Worm (Caenorhabditis elegans) whole organism, dauer: ENCODE results near the gene btb-7.

Experiments used
- unc-62 ChIP-seq: sonication (generic microtip); optimal IDR thresholded peaks from 2 replicates; lab custom pipeline; 2017; ENCODE audit warnings: missing biosample characterization, missing genetic modification reagents, missing genetic modification characterization

Gene btb-7

DNA sequence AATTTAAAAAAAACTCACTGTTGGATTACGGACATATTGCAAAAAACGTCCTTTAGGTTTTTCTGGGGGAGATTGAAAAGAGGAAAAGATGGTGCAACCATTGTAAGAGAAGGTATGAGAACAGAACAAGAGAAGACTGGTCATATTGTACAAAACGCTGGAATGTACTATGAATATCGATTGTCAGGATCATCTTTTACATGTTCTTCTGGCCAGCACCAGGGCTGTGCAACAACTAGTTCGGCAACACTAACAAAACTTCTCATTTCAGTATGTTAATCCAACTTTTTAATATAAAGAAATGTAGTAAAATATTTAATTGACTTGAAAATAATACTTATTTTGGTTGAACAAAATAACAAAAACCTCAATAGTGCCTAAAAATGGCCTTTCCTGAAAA, 9.7 kb upstream of the btb-7 start, which contains the start of gene fbxb-47:
Gene fbxb-47, minus strand, starts transcription at position 101 of the 400 bp plus-strand sequence.
- TF ChIP-seq unc-62 (GFP tag; lab: Kevin White, UChicago) = no peak

ce11 chrII:1706385-1706784, 6.7 kb upstream of the btb-7 start, which contains the start of gene sdz-18:
Gene sdz-18, minus strand, starts transcription at chrII:1706485.
- no peak for TF ChIP-seq unc-62 (GFP tag; lab: Kevin White, UChicago)

- no peak for TF ChIP-seq unc-62 (GFP tag; lab: Kevin White, UChicago)
Measured at ce11 chrII:1709959-1710358, 3.1 kb upstream of the btb-7 start, which contains the start of gene fbxa-184. Gene fbxa-184, plus strand, starts transcription at chrII:1710259.

ce11 chrII:1714772-1715353, 1.8 kb downstream of the btb-7 start, which contains the start of gene btb-6:
Gene btb-6, plus strand, starts transcription at chrII:1715303.
- TF ChIP-seq unc-62 (GFP tag; lab: Kevin White, UChicago) = no peak

- no peak for TF ChIP-seq unc-62 (GFP tag; lab: Kevin White, UChicago)
Measured at ce11 chrII:1719153-1719552, 6.1 kb downstream of the btb-7 start, which contains the start of gene fbxb-48. Gene fbxb-48, minus strand, starts transcription at chrII:1719253.

DNA sequence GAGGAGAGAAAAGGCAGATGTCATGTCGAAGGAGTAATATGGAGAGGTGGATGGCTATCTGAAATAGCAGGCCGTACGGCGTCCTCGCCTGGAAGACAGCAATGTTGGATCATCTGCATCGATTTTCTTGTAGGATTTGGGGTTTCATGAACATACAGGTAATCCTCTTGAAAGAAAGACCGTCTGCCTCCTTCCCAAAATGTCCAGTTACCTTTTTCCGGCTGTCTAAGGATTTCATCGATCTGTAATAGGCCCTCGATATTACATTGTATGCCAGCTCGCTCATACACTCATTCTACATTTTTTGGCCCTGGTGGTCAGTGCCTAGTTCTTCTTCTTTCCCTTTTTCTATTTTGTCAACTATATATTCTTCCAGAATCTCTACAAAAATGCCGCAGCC, 9.4 kb downstream of the btb-7 start, which contains the start of the genes fbxb-5 and btb-8:
Gene fbxb-5, minus strand, starts transcription at position 101 of the 400 bp plus-strand sequence.
Gene btb-8, plus strand, starts transcription at position 377 of the 400 bp plus-strand sequence.
- no peak for TF ChIP-seq unc-62 (GFP tag; lab: Kevin White, UChicago)

ce11 chrII:1724314-1724713, 11.3 kb downstream of the btb-7 start, which contains the start of gene fbxb-11:
Gene fbxb-11, plus strand, starts transcription at chrII:1724614.
- TF ChIP-seq unc-62 (GFP tag; lab: Kevin White, UChicago) = no peak

DNA sequence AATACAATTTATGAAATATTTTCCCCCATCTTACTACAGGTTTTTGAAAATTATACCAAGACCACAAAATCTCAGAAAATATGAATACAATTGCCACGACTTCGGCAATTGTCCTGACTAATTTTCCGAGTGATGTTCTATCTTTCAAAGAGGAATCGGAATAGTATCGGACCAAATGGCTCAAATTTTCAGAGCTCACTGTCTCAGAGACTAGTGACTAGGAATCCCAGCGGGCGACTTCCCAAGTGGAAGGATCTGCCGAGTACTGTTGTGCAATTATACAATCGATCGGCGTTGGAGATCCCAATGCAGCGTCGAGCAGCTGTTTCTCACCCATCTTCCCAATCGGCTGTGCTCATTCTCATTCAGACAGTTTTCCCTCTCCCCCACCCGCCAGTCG, 12.7 kb downstream of the btb-7 start, which contains the start of gene F45C12.17:
Gene F45C12.17, plus strand, starts transcription at position 377 of the 400 bp plus-strand sequence.
- no peak for TF ChIP-seq unc-62 (GFP tag; lab: Kevin White, UChicago)

DNA sequence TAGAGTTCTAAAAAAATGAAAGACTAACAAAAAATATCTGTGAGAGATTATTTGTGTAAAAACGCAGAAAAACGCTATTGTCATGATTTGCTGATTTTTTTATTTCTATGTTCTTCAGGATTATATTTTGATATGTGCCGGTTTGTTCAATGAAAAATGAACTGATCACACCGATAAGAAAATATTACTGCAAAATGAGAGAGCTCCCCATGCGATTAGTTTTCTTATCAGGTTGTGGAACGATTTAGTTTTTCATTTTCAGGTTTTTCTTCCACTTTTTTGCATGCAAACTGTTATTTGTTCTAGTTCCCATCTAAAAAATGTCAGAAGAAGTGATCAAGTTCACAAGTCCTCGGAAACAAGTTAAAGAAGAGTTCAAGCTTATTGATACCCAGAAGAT, 15.2 kb downstream of the btb-7 start, which contains the start of gene btb-9:
Gene btb-9, plus strand, starts transcription at position 254 of the 400 bp plus-strand sequence.
- no peak for TF ChIP-seq unc-62 (GFP tag; lab: Kevin White, UChicago)

DNA sequence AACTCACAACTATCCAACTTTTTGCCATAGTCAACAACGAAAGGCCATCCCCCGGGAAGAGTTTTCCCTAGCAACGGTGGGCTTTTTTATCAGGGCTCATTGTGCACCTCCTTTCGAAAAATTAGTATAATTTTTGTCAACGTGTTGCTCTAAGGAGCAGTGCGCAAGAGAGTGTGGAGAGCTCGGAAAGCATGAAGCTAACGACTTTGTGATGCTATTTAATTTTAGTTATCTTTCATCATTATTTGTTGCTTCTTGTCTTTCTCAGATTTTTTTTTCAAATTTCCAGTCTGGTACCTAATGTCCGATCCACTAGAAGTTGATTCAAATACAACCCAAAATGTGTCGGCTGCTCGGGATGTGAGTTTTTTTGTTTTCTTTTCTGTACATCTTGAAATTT, 17.1 kb downstream of the btb-7 start, which contains the start of gene ceh-81:
Gene ceh-81, plus strand, starts transcription at position 301 of the 400 bp plus-strand sequence.
- TF ChIP-seq unc-62 (GFP tag; lab: Kevin White, UChicago) = no peak

- TF ChIP-seq unc-62 (GFP tag; lab: Kevin White, UChicago) = no peak
Measured at ce11 chrII:1731932-1732331, 18.9 kb downstream of the btb-7 start, which contains the start of gene ceh-82. Gene ceh-82, plus strand, starts transcription at chrII:1732232.

DNA sequence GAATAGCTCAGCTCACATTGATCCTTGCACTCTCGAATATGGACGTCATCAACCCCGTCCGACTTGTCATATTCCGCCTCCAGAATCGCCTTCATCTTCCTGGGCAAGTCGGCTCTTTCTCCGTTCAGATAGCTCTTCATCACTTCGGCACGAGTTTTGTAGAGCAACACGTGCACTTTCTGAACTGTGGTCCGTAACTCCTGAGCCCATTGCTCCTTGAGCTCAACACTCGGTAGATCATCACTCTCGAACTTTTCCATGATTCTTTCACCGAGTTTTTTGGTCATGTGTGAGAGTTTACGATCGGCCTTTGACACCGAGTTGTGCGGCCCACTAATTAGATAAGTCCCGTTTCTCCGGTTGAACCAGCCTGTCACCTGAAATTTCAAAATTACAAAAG, 22.1 kb downstream of the btb-7 start:
- no peak for TF ChIP-seq unc-62 (GFP tag; lab: Kevin White, UChicago)

DNA sequence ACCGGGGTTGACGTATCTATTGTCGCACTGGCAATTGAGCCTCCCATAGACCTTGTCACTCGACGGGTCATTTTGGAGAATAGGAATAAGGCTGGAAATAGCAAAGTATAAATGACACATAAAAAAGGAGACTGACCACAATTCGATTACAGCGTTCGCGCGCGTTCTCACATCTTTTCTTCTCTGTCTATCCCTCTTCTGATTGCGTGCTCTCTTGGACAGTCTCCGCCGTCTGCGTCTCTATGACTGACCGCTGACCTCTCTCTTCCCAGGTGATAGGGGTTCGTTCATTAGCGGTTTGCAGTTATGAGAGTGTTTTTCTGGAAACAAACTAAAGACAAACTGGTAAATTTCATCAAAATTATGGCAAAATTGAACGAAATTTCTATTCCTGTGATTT, 23.3 kb downstream of the btb-7 start, which contains the start of gene ceh-83:
Gene ceh-83, minus strand, starts transcription at position 181 of the 400 bp plus-strand sequence.
- no peak for TF ChIP-seq unc-62 (GFP tag; lab: Kevin White, UChicago)

DNA sequence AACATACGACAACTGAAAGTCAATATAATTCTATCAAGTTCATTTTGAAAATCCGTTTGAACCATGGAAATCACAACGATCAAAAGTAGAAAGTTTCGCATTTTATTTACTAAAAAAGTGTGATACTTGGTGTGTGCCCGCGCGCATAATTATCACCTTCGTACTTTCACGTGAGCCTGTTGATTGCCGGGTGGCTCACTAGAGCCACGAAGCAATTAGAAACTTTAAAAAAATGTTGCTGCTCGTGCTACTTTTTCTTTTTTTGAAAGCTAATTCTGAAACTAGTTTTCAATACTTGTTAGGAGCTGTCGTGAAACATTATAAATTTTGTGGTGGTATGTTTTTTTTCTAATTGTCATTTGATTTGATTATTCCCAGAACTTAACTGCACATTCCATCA, 25.8 kb downstream of the btb-7 start, which contains the start of the genes irld-9 and irld-33:
Gene irld-9, minus strand, starts transcription at position 101 of the 400 bp plus-strand sequence.
Gene irld-33, plus strand, starts transcription at position 209 of the 400 bp plus-strand sequence.
- TF ChIP-seq unc-62 (GFP tag; lab: Kevin White, UChicago) = no peak

ce11 chrII:1741248-1741647, 28.2 kb downstream of the btb-7 start, which contains the start of gene K07G6.1:
Gene K07G6.1, plus strand, starts transcription at chrII:1741548.
- TF ChIP-seq unc-62 (GFP tag; lab: Kevin White, UChicago) = no peak

- TF ChIP-seq unc-62 (GFP tag; lab: Kevin White, UChicago) = no peak
Measured at ce11 chrII:1742535-1742934, 29.5 kb downstream of the btb-7 start, which contains the start of gene F36H5.12. Gene F36H5.12, plus strand, starts transcription at chrII:1742835.
